Fruit fly (Drosophila melanogaster) whole organism, embryonic: ENCODE results near the gene CG9393.

Experiments
- Ada2b ChIP-seq: fragments of 200-800 bp; sonication (Bioruptor generic); IDR thresholded peaks from 2 replicates; pipeline ENCODE4 v1.3.6; 2022; ENCODE audit warnings: missing biosample characterization, missing genetic modification characterization
- CG10267 ChIP-seq: fragments of 200-800 bp; sonication (Bioruptor generic); optimal IDR thresholded peaks from 2 replicates; lab custom pipeline; 2018; ENCODE audit warnings: missing biosample characterization, mild to moderate bottlenecking, missing genetic modification characterization, moderate library complexity
- CG10959 ChIP-seq: fragments of 200-800 bp; sonication (Bioruptor generic); IDR thresholded peaks from 2 replicates; pipeline ENCODE4 v1.3.6; 2022; ENCODE audit warnings: missing biosample characterization, missing genetic modification characterization
- CG12219 ChIP-seq: fragments of 200-800 bp; sonication (Bioruptor generic); optimal IDR thresholded peaks from 3 replicates; lab custom pipeline; 2018; ENCODE audit warnings: missing biosample characterization, mild to moderate bottlenecking, missing genetic modification characterization
- CG13624 ChIP-seq: fragments of 200-800 bp; sonication (Bioruptor generic); optimal IDR thresholded peaks from 2 replicates; lab custom pipeline; 2016; ENCODE audit warnings: missing biosample characterization, missing genetic modification characterization
- CG15479 ChIP-seq: fragments of 200-800 bp; sonication (Bioruptor generic); optimal IDR thresholded peaks from 3 replicates; lab custom pipeline; 2019; ENCODE audit warnings: missing biosample characterization, mild to moderate bottlenecking, missing genetic modification characterization, moderate library complexity
- CG15696 ChIP-seq: fragments of 200-800 bp; sonication (Bioruptor generic); optimal IDR thresholded peaks from 2 replicates; lab custom pipeline; 2019; ENCODE audit warnings: missing biosample characterization, mild to moderate bottlenecking, missing genetic modification characterization, moderate library complexity
- CG18011 ChIP-seq: fragments of 200-800 bp; sonication (Bioruptor generic); optimal IDR thresholded peaks from 2 replicates; lab custom pipeline; 2017; ENCODE audit warnings: missing biosample characterization, missing genetic modification characterization, mild to moderate bottlenecking, moderate library complexity, missing genotype
- CG18599 ChIP-seq: fragments of 200-800 bp; sonication (Bioruptor generic); optimal IDR thresholded peaks from 3 replicates; lab custom pipeline; 2017; ENCODE audit warnings: missing biosample characterization, missing genetic modification characterization, mild to moderate bottlenecking, moderate library complexity, missing genetic modification reagents
- CG18764 ChIP-seq: fragments of 200-800 bp; sonication (Bioruptor generic); optimal IDR thresholded peaks from 3 replicates; lab custom pipeline; 2016; ENCODE audit warnings: missing biosample characterization, missing genetic modification characterization
- CG3065 ChIP-seq: fragments of 200-800 bp; sonication (Bioruptor generic); optimal IDR thresholded peaks from 2 replicates; lab custom pipeline; 2016; ENCODE audit warnings: missing biosample characterization, missing genetic modification characterization
- CG32532 ChIP-seq: fragments of 200-800 bp; sonication (Bioruptor generic); IDR thresholded peaks from 2 replicates; pipeline ENCODE4 v1.3.6; 2022; ENCODE audit warnings: missing biosample characterization, missing genetic modification characterization
- CG4360 ChIP-seq: fragments of 200-800 bp; sonication (Bioruptor generic); IDR thresholded peaks from 2 replicates; pipeline ENCODE4 v1.3.6; 2022; ENCODE audit warnings: missing biosample characterization, missing genetic modification characterization
- CG4820 ChIP-seq: fragments of 200-800 bp; sonication (Bioruptor generic); optimal IDR thresholded peaks from 3 replicates; lab custom pipeline; 2016; ENCODE audit warnings: missing biosample characterization, missing genetic modification characterization
- CG6254 ChIP-seq: fragments of 200-800 bp; sonication (Bioruptor generic); optimal IDR thresholded peaks from 3 replicates; lab custom pipeline; 2017; ENCODE audit warnings: mild to moderate bottlenecking, missing biosample characterization, missing genetic modification reagents, missing genetic modification characterization
- CG6689 ChIP-seq: fragments of 200-800 bp; sonication (Bioruptor generic); IDR thresholded peaks from 2 replicates; pipeline ENCODE4 v1.3.6; 2022; ENCODE audit warnings: missing biosample characterization, missing genetic modification characterization
- CG6813 ChIP-seq: fragments of 200-800 bp; sonication (Bioruptor generic); optimal IDR thresholded peaks from 2 replicates; lab custom pipeline; 2017; ENCODE audit warnings: missing biosample characterization, missing genetic modification characterization, mild to moderate bottlenecking, moderate library complexity, missing genetic modification reagents
- CG7928 ChIP-seq: fragments of 200-800 bp; sonication (Bioruptor generic); optimal IDR thresholded peaks from 2 replicates; lab custom pipeline; 2017; ENCODE audit warnings: missing biosample characterization, mild to moderate bottlenecking, missing genetic modification characterization
- Dad ChIP-seq: fragments of 200-800 bp; sonication (Bioruptor generic); optimal IDR thresholded peaks from 3 replicates; lab custom pipeline; 2016; ENCODE audit warnings: missing biosample characterization, missing genetic modification characterization
- Dek ChIP-seq: fragments of 200-800 bp; sonication (Bioruptor generic); optimal IDR thresholded peaks from 3 replicates; lab custom pipeline; 2019; ENCODE audit warnings: missing biosample characterization, mild to moderate bottlenecking, missing genetic modification characterization, moderate library complexity
- Dref ChIP-seq: fragments of 200-800 bp; sonication (Bioruptor generic); IDR thresholded peaks from 2 replicates; pipeline ENCODE4 v1.3.6; 2022; ENCODE audit warnings: missing biosample characterization, missing genetic modification characterization
- HLH4C ChIP-seq: fragments of 200-800 bp; sonication (Bioruptor generic); IDR thresholded peaks from 3 replicates; pipeline ENCODE4 v1.3.6; 2022; ENCODE audit warnings: missing biosample characterization, missing genetic modification characterization; ENCODE audit not compliant: partially characterized antibody
- HLHmδ ChIP-seq: fragments of 200-800 bp; sonication (Bioruptor generic); optimal IDR thresholded peaks from 2 replicates; lab custom pipeline; 2018; ENCODE audit warnings: missing biosample characterization, mild to moderate bottlenecking, missing genetic modification characterization, moderate library complexity
- HmgZ ChIP-seq: fragments of 200-800 bp; sonication (Bioruptor generic); optimal IDR thresholded peaks from 2 replicates; lab custom pipeline; 2018; ENCODE audit warnings: missing biosample characterization, mild to moderate bottlenecking, missing genetic modification characterization
- Jarid2 ChIP-seq: fragments of 200-800 bp; sonication (Bioruptor generic); optimal IDR thresholded peaks from 3 replicates; lab custom pipeline; 2017; ENCODE audit warnings: mild to moderate bottlenecking, missing biosample characterization, missing genetic modification reagents, missing genetic modification characterization
- Med ChIP-seq: fragments of 200-800 bp; sonication (Bioruptor generic); peaks from one replicate; lab custom pipeline; 2016; ENCODE audit warnings: missing biosample characterization, missing genetic modification characterization, mild to moderate bottlenecking, inconsistent platforms, moderate library complexity
- NC2β ChIP-seq: fragments of 200-800 bp; sonication (Bioruptor generic); optimal IDR thresholded peaks from 2 replicates; lab custom pipeline; 2016; ENCODE audit warnings: missing biosample characterization, missing genetic modification characterization
- NfI ChIP-seq: fragments of 200-800 bp; sonication (Bioruptor generic); optimal IDR thresholded peaks from 3 replicates; lab custom pipeline; 2018; ENCODE audit warnings: missing biosample characterization, mild to moderate bottlenecking, missing genetic modification characterization, moderate library complexity
- PHDP ChIP-seq: fragments of 200-800 bp; sonication (Bioruptor generic); optimal IDR thresholded peaks from 3 replicates; lab custom pipeline; 2018; ENCODE audit warnings: missing biosample characterization, mild to moderate bottlenecking, missing genetic modification characterization, moderate library complexity
- Pdp1 ChIP-seq, 2 experiments: fragments of 200-800 bp; sonication (Bioruptor generic); optimal IDR thresholded peaks; 3 replicates each; lab custom pipeline; 2016; ENCODE audit warnings: missing biosample characterization in 2 of 2, missing genetic modification characterization in 2 of 2, mild to moderate bottlenecking in 1 of 2, moderate library complexity in 1 of 2
- YL-1 ChIP-seq: fragments of 200-800 bp; sonication (Bioruptor generic); optimal IDR thresholded peaks from 3 replicates; lab custom pipeline; 2017; ENCODE audit warnings: missing biosample characterization, mild to moderate bottlenecking, missing genetic modification characterization
- ac ChIP-seq: fragments of 200-800 bp; sonication (Bioruptor generic); optimal IDR thresholded peaks from 3 replicates; lab custom pipeline; 2017; ENCODE audit warnings: missing biosample characterization, mild to moderate bottlenecking, missing genetic modification characterization
- amos ChIP-seq: fragments of 200-800 bp; sonication (Bioruptor generic); IDR thresholded peaks from 2 replicates; pipeline ENCODE4 v1.3.6; 2022; ENCODE audit warnings: missing biosample characterization, missing genetic modification characterization; ENCODE audit not compliant: partially characterized antibody
- br ChIP-seq: fragments of >200 bp; optimal IDR thresholded peaks from 2 replicates; lab custom pipeline; 2017
- en ChIP-seq: fragments of 200-800 bp; sonication (Bioruptor generic); optimal IDR thresholded peaks from 2 replicates; lab custom pipeline; 2016; ENCODE audit warnings: missing biosample characterization, missing genetic modification characterization
- exex ChIP-seq: fragments of 200-800 bp; sonication (Bioruptor generic); optimal IDR thresholded peaks from 4 replicates; lab custom pipeline; 2018; ENCODE audit warnings: missing biosample characterization, mild to moderate bottlenecking, missing genetic modification characterization, moderate library complexity
- gcm2 ChIP-seq: fragments of 200-800 bp; sonication (Bioruptor generic); optimal IDR thresholded peaks from 2 replicates; lab custom pipeline; 2016; ENCODE audit warnings: missing biosample characterization, missing genetic modification characterization
- h ChIP-seq: fragments of >200 bp; optimal IDR thresholded peaks from 2 replicates; lab custom pipeline; 2017
- hbn ChIP-seq: fragments of 200-800 bp; sonication (Bioruptor generic); IDR thresholded peaks from 2 replicates; pipeline ENCODE4 v1.3.6; 2022; ENCODE audit warnings: missing biosample characterization, missing genetic modification characterization; ENCODE audit not compliant: partially characterized antibody
- ken ChIP-seq: fragments of 200-800 bp; sonication (Bioruptor generic); IDR thresholded peaks from 3 replicates; pipeline ENCODE4 v1.3.6; 2022; ENCODE audit warnings: missing biosample characterization, missing genetic modification characterization
- maf-S ChIP-seq: fragments of 200-800 bp; sonication (Bioruptor generic); optimal IDR thresholded peaks from 2 replicates; lab custom pipeline; 2016; ENCODE audit warnings: missing biosample characterization, missing genetic modification characterization
- phol ChIP-seq: fragments of 200-800 bp; sonication (Bioruptor generic); optimal IDR thresholded peaks from 3 replicates; lab custom pipeline; 2018; ENCODE audit warnings: missing biosample characterization, mild to moderate bottlenecking, missing genetic modification characterization, moderate library complexity
- so ChIP-seq: fragments of 200-800 bp; sonication (Bioruptor generic); IDR thresholded peaks from 3 replicates; pipeline ENCODE4 v1.3.6; 2022; ENCODE audit warnings: missing biosample characterization, missing genetic modification characterization
- sqz ChIP-seq: fragments of 200-800 bp; sonication (Bioruptor generic); optimal IDR thresholded peaks from 3 replicates; lab custom pipeline; 2018; ENCODE audit warnings: missing biosample characterization, mild to moderate bottlenecking, missing genetic modification characterization
- tx ChIP-seq: fragments of 200-800 bp; sonication (Bioruptor generic); optimal IDR thresholded peaks from 2 replicates; lab custom pipeline; 2016; ENCODE audit warnings: missing biosample characterization, missing genetic modification characterization
- unpg ChIP-seq: fragments of 200-800 bp; sonication (Bioruptor generic); optimal IDR thresholded peaks from 3 replicates; lab custom pipeline; 2018; ENCODE audit warnings: missing biosample characterization, mild to moderate bottlenecking, missing genetic modification characterization, moderate library complexity
- z ChIP-seq: fragments of 200-800 bp; sonication (Bioruptor generic); IDR thresholded peaks from 3 replicates; pipeline ENCODE4 v1.3.6; 2022; ENCODE audit warnings: missing biosample characterization, missing genetic modification characterization
- zfh2 ChIP-seq: fragments of 200-800 bp; sonication (Bioruptor generic); optimal IDR thresholded peaks from 2 replicates; lab custom pipeline; 2016; ENCODE audit warnings: missing biosample characterization, missing genetic modification characterization

CG9393 gene

dm6 chr3R:9527907-9528842 lies 35.3 kb downstream of the CG9393 start (continued):
- no peak for TF ChIP-seq br (lab: Kevin White, UChicago)
- peak; percentile 97 for TF ChIP-seq CG18599 (GFP tag; lab: Kevin White, UChicago)
- peak; percentile 89 for TF ChIP-seq CG6813 (GFP tag; lab: Kevin White, UChicago)
- peak; percentile 94 for TF ChIP-seq zfh2 (GFP tag; lab: Kevin White, UChicago)
- TF ChIP-seq unpg: peak; percentile 92
- TF ChIP-seq CG32532: peak; percentile 98
- TF ChIP-seq ken (GFP tag; lab: Robert Waterston, UW): peak; percentile 79; the same call in 2 of the 3 replicates
- TF ChIP-seq YL-1: no peak
- TF ChIP-seq phol (tag; lab: Kevin White, UChicago): peak; percentile 75
- no peak for TF ChIP-seq ac (GFP tag; lab: Kevin White, UChicago)
- TF ChIP-seq so (GFP tag; lab: Robert Waterston, UW): peak; percentile 87; the same call in 2 of the 3 replicates
- no peak for TF ChIP-seq CG15479 (GFP tag; lab: Kevin White, UChicago)
- peak; percentile 51 for TF ChIP-seq gcm2 (GFP tag; lab: Kevin White, UChicago)
- TF ChIP-seq Dek (tag; lab: Kevin White, UChicago): peak; percentile 83
- peak; percentile 78 for TF ChIP-seq CG10959 (GFP tag; lab: Robert Waterston, UW)
- TF ChIP-seq CG4820 (GFP tag; lab: Kevin White, UChicago): peak; percentile 81
- peak; percentile 87 for TF ChIP-seq PHDP
- peak; percentile 95 for TF ChIP-seq CG13624 (GFP tag; lab: Kevin White, UChicago)
- peak; percentile 12; the same call in 1 of the 2 replicates for TF ChIP-seq CG4360 (GFP tag; lab: Robert Waterston, UW)
- no peak for TF ChIP-seq Jarid2 (GFP tag; lab: Kevin White, UChicago)
- peak; percentile 86 for TF ChIP-seq exex (tag; lab: Kevin White, UChicago)
- TF ChIP-seq NfI: peak; percentile 88
- peak; percentile 84 for TF ChIP-seq NC2β (GFP tag; lab: Kevin White, UChicago)
- peak; percentile 90 for TF ChIP-seq HmgZ (tag; lab: Kevin White, UChicago)
- no peak for TF ChIP-seq amos (GFP tag; lab: Robert Waterston, UW)
- peak; percentile 70 for TF ChIP-seq en (GFP tag; lab: Kevin White, UChicago)
- TF ChIP-seq Ada2b (GFP tag; lab: Robert Waterston, UW): peak; percentile 96
- TF ChIP-seq HLH4C (GFP tag; lab: Robert Waterston, UW): no peak
- TF ChIP-seq Dref (GFP tag; lab: Robert Waterston, UW): peak; percentile 46; the same call in 1 of the 2 replicates
- peak; percentile 85 for TF ChIP-seq CG18764
- peak; percentile 85 for TF ChIP-seq maf-S (GFP tag; lab: Kevin White, UChicago)
- peak; percentile 45 for TF ChIP-seq CG3065
- TF ChIP-seq h (lab: Kevin White, UChicago): no peak
- TF ChIP-seq CG6254 (GFP tag; lab: Kevin White, UChicago): peak; percentile 65
- TF ChIP-seq hbn (GFP tag; lab: Robert Waterston, UW): no peak
- TF ChIP-seq Dad (GFP tag; lab: Kevin White, UChicago): peak; percentile 90
- TF ChIP-seq Pdp1 (GFP tag; optimal IDR thresholded peaks at IDR 0.05; lab: Kevin White, UChicago): peak; percentile 87 to 93
- TF ChIP-seq tx (GFP tag; lab: Kevin White, UChicago): peak; percentile 69
- peak; percentile 80 for TF ChIP-seq CG12219 (GFP tag; lab: Kevin White, UChicago)
- TF ChIP-seq HLHmδ (GFP tag; lab: Kevin White, UChicago): no peak
- TF ChIP-seq sqz (GFP tag; lab: Kevin White, UChicago): no peak
- peak; percentile 38 for TF ChIP-seq CG15696 (tag; lab: Kevin White, UChicago)
- TF ChIP-seq Med: peak; percentile 100
- peak; percentile 64 for TF ChIP-seq CG10267 (tag; lab: Kevin White, UChicago)
- TF ChIP-seq CG6689: peak; percentile 88
- TF ChIP-seq CG7928 (GFP tag; lab: Kevin White, UChicago): peak; percentile 75
- peak; percentile 68 for TF ChIP-seq CG18011 (GFP tag; lab: Kevin White, UChicago)
- no peak for TF ChIP-seq z (GFP tag; lab: Robert Waterston, UW)
